Worm (Caenorhabditis elegans) whole organism, L4 larva: Measurements from ENCODE around the gene zhit-2.

Experiments used
- ZK546.5 ChIP-seq, 2 experiments: sonication (generic microtip); optimal IDR thresholded peaks; 2 replicates each; lab custom pipeline; 2017; ENCODE audit warnings: missing biosample characterization in 2 of 2, missing genetic modification characterization in 2 of 2
- ceh-82 ChIP-seq: sonication (generic microtip); optimal IDR thresholded peaks from 2 replicates; lab custom pipeline; 2017; ENCODE audit warnings: missing biosample characterization, missing genetic modification characterization
- ces-1 ChIP-seq: fragments of 150-350 bp; sonication (generic microtip); optimal IDR thresholded peaks from 4 replicates; lab custom pipeline; 2014; ENCODE audit warnings: missing biosample characterization, missing genetic modification reagents, missing genetic modification characterization
- daf-8 ChIP-seq: fragments of 200-800 bp; sonication (Bioruptor generic); IDR thresholded peaks from 2 replicates; pipeline ENCODE4 v1.3.6; 2022; ENCODE audit warnings: missing genetic modification characterization, missing compliant biosample characterization
- fkh-10 ChIP-seq: fragments of 150-350 bp; optimal IDR thresholded peaks from 2 replicates; lab custom pipeline; 2014; ENCODE audit warnings: missing biosample characterization, missing genetic modification reagents, missing genetic modification characterization
- madf-5 ChIP-seq, 2 experiments: fragments of 200-800 bp; sonication (Bioruptor generic); IDR thresholded peaks; 2 replicates each; pipeline ENCODE4 v1.3.6; 2022; ENCODE audit warnings: missing compliant biosample characterization in 2 of 2, missing genetic modification characterization in 2 of 2
- mdt-29 ChIP-seq: fragments of 200-800 bp; sonication (Bioruptor generic); IDR thresholded peaks from 2 replicates; pipeline ENCODE4 v1.3.6; 2022; ENCODE audit warnings: missing genetic modification reagents, missing genetic modification characterization, missing compliant biosample characterization
- nhr-76 ChIP-seq: fragments of 150-350 bp; optimal IDR thresholded peaks from 2 replicates; lab custom pipeline; 2014; ENCODE audit warnings: missing biosample characterization, missing genetic modification characterization
- unc-39 ChIP-seq: sonication (generic microtip); optimal IDR thresholded peaks from 2 replicates; lab custom pipeline; 2017; ENCODE audit warnings: missing biosample characterization, missing genetic modification characterization
- unc-62 ChIP-seq, 3 experiments: fragments of 150-350 bp in 1 of 3; sonication (generic microtip); optimal IDR thresholded peaks in 2 of 3; peaks in 1 of 3; 1 replicate in 1 of 3; 2 replicates in 2 of 3; lab custom pipeline; 2014 to 2017; ENCODE audit warnings: missing biosample characterization in 3 of 3, missing genetic modification characterization in 3 of 3, missing genetic modification reagents in 3 of 3, missing genotype in 1 of 3

ce11 chrIII:4210661-4211060, 33.5 kb downstream of the zhit-2 start:
- TF ChIP-seq ces-1 (GFP tag; lab: Kevin White, UChicago) (no peak), ceh-82 (tag; lab: Kevin White, UChicago) (no peak), unc-62 (GFP tag; optimal IDR thresholded peaks at IDR 0.05 in 1 of 2; lab: Kevin White, UChicago) (no peak), unc-62 (tag; optimal IDR thresholded peaks at IDR 0.05; lab: Kevin White, UChicago) (no peak), madf-5 (GFP tag; IDR thresholded peaks at IDR 0.05; lab: Robert Waterston, UW) (no peak), mdt-29 (GFP tag; lab: Robert Waterston, UW) (no peak), fkh-10 (GFP tag; lab: Kevin White, UChicago) (no peak), unc-39 (no peak), daf-8 (GFP tag; lab: Robert Waterston, UW) (no peak), ZK546.5 (tag; optimal IDR thresholded peaks at IDR 0.05; lab: Kevin White, UChicago) (no peak), nhr-76 (tag; lab: Kevin White, UChicago) (no peak)
